Worm (Caenorhabditis elegans) whole organism, early embryonic: Measurements from ENCODE around the gene srj-26.

Experiments
- B0310.2 ChIP-seq: sonication (generic microtip); optimal IDR thresholded peaks from 2 replicates; lab custom pipeline; 2016; ENCODE audit warnings: mild to moderate bottlenecking, missing genetic modification characterization, missing compliant biosample characterization
- F13C5.2 ChIP-seq: sonication (generic microtip); optimal IDR thresholded peaks from 2 replicates; lab custom pipeline; 2017; ENCODE audit warnings: mild to moderate bottlenecking, missing genetic modification characterization, inconsistent platforms, missing compliant biosample characterization
- aly-1 ChIP-seq: sonication (generic microtip); optimal IDR thresholded peaks from 2 replicates; lab custom pipeline; 2016; ENCODE audit warnings: missing genetic modification characterization, missing compliant biosample characterization
- sea-1 ChIP-seq: fragments of 200-800 bp; sonication (Bioruptor generic); conservative IDR thresholded peaks from 2 replicates; pipeline ENCODE4 v1.3.6; 2022; ENCODE audit warnings: missing genetic modification characterization, missing compliant biosample characterization
- tbx-11 ChIP-seq: fragments of 200-800 bp; sonication (Bioruptor generic); IDR thresholded peaks from 2 replicates; pipeline ENCODE4 v1.3.6; 2022; ENCODE audit warnings: missing genetic modification characterization, missing compliant biosample characterization

DNA sequence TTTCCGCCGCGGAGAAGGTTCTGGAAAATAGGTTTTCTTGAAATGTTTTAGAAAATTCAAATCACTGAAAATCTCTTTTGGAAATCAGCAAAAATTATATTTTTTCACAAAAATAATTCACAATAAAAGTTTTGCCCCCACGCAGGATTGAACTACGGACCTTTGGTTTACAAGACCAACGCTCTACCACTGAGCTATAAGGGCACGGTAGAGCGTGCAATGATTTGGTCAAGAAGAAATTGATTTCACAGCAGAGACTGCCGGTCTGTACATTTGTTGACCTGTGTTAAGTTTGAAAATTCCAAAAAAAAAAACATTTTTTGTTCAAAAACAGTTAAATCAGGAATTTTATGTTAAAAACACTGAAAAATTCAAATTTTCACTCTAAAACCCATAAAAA is 8.5 kb upstream of the srj-26 start:
- TF ChIP-seq aly-1 (no peak), F13C5.2 (tag; lab: Kevin White, UChicago) (no peak), tbx-11 (GFP tag; lab: Robert Waterston, UW) (no peak), sea-1 (GFP tag; lab: Robert Waterston, UW) (no peak), B0310.2 (tag; lab: Kevin White, UChicago) (no peak)
